Fruit fly (Drosophila melanogaster) whole organism, prepupa: Measurements from ENCODE around the gene Nop56.

Experiments
- Blimp-1 ChIP-seq: fragments of 200-800 bp; sonication (Bioruptor generic); optimal IDR thresholded peaks from 3 replicates; lab custom pipeline; 2017; ENCODE audit warnings: missing biosample characterization, missing genetic modification characterization, mild to moderate bottlenecking, moderate library complexity, missing genetic modification reagents
- CG10631 ChIP-seq: fragments of 200-800 bp; sonication (Bioruptor generic); optimal IDR thresholded peaks from 2 replicates; lab custom pipeline; 2016; ENCODE audit warnings: missing biosample characterization, missing genetic modification characterization
- CG10669 ChIP-seq: fragments of 200-800 bp; sonication (Bioruptor generic); optimal IDR thresholded peaks from 3 replicates; lab custom pipeline; 2018; ENCODE audit warnings: missing biosample characterization, mild to moderate bottlenecking, missing genetic modification characterization, moderate library complexity
- CG32006 ChIP-seq: fragments of 200-800 bp; sonication (Bioruptor generic); optimal IDR thresholded peaks from 3 replicates; lab custom pipeline; 2017; ENCODE audit warnings: missing biosample characterization, mild to moderate bottlenecking, missing genetic modification characterization
- CG3919 ChIP-seq: fragments of 200-800 bp; sonication (Bioruptor generic); optimal IDR thresholded peaks from 3 replicates; lab custom pipeline; 2016; ENCODE audit warnings: missing biosample characterization, missing genetic modification characterization
- CG4318 ChIP-seq: fragments of 200-800 bp; sonication (Bioruptor generic); optimal IDR thresholded peaks from 3 replicates; lab custom pipeline; 2017; ENCODE audit warnings: missing biosample characterization, mild to moderate bottlenecking, missing genetic modification characterization
- CG6163 ChIP-seq: fragments of 200-800 bp; sonication (Bioruptor generic); IDR thresholded peaks from 3 replicates; pipeline ENCODE4 v1.3.6; 2022; ENCODE audit warnings: missing biosample characterization, missing genetic modification characterization
- CG6792 ChIP-seq: fragments of 200-800 bp; sonication (Bioruptor generic); optimal IDR thresholded peaks from 3 replicates; lab custom pipeline; 2016; ENCODE audit warnings: missing biosample characterization, missing genetic modification characterization
- CG6808 ChIP-seq: fragments of 200-800 bp; sonication (Bioruptor generic); optimal IDR thresholded peaks from 3 replicates; lab custom pipeline; 2017; ENCODE audit warnings: missing biosample characterization, missing genetic modification characterization, mild to moderate bottlenecking, moderate library complexity, missing genetic modification reagents
- CG6854 ChIP-seq: fragments of 200-800 bp; sonication (Bioruptor generic); optimal IDR thresholded peaks from 2 replicates; lab custom pipeline; 2017; ENCODE audit warnings: missing biosample characterization, mild to moderate bottlenecking, missing genetic modification characterization
- CG7368 ChIP-seq: fragments of 200-800 bp; sonication (Bioruptor generic); optimal IDR thresholded peaks from 3 replicates; lab custom pipeline; 2016; ENCODE audit warnings: missing biosample characterization, missing genetic modification characterization
- CG8119 ChIP-seq: fragments of 200-800 bp; sonication (Bioruptor generic); IDR thresholded peaks from 3 replicates; pipeline ENCODE4 v1.3.6; 2022; ENCODE audit warnings: missing biosample characterization, missing genetic modification characterization
- CG8319 ChIP-seq: fragments of 200-800 bp; sonication (Bioruptor generic); optimal IDR thresholded peaks from 3 replicates; lab custom pipeline; 2016; ENCODE audit warnings: missing biosample characterization, missing genetic modification characterization
- CG8632 ChIP-seq: fragments of 200-800 bp; sonication (Bioruptor generic); optimal IDR thresholded peaks from 3 replicates; lab custom pipeline; 2016; ENCODE audit warnings: missing biosample characterization, missing genetic modification characterization
- Eip93F ChIP-seq: fragments of 200-800 bp; sonication (Bioruptor generic); optimal IDR thresholded peaks from 2 replicates; lab custom pipeline; 2016; ENCODE audit warnings: missing biosample characterization, mild to moderate bottlenecking, missing genetic modification characterization
- Ets21C ChIP-seq: fragments of 200-800 bp; sonication (Bioruptor generic); optimal IDR thresholded peaks from 3 replicates; lab custom pipeline; 2016; ENCODE audit warnings: missing biosample characterization, missing genetic modification characterization
- Ets96B ChIP-seq: fragments of 200-800 bp; optimal IDR thresholded peaks from 2 replicates; lab custom pipeline; 2019; ENCODE audit warnings: missing biosample characterization, mild to moderate bottlenecking, missing genetic modification characterization, moderate library complexity
- Gug ChIP-seq: fragments of 200-800 bp; sonication (Bioruptor generic); IDR thresholded peaks from 2 replicates; pipeline ENCODE4 v1.3.6; 2022; ENCODE audit warnings: missing biosample characterization, missing genetic modification characterization
- Lpt ChIP-seq: fragments of 200-800 bp; sonication (Bioruptor generic); optimal IDR thresholded peaks from 3 replicates; lab custom pipeline; 2016; ENCODE audit warnings: missing biosample characterization, missing genetic modification characterization
- Met ChIP-seq: fragments of 200-800 bp; sonication (Bioruptor generic); optimal IDR thresholded peaks from 3 replicates; lab custom pipeline; 2016; ENCODE audit warnings: missing biosample characterization, missing genetic modification characterization
- OdsH ChIP-seq: fragments of 200-800 bp; sonication (Bioruptor generic); optimal IDR thresholded peaks from 3 replicates; lab custom pipeline; 2016; ENCODE audit warnings: missing biosample characterization, missing genetic modification characterization
- Smox ChIP-seq: fragments of 200-800 bp; sonication (Bioruptor generic); optimal IDR thresholded peaks from 3 replicates; lab custom pipeline; 2016; ENCODE audit warnings: missing biosample characterization, missing genetic modification characterization
- Sox14 ChIP-seq: fragments of 200-800 bp; sonication (Bioruptor generic); optimal IDR thresholded peaks from 3 replicates; lab custom pipeline; 2016; ENCODE audit warnings: missing biosample characterization, missing genetic modification characterization
- Sox15 ChIP-seq: fragments of 200-800 bp; sonication (Bioruptor generic); optimal IDR thresholded peaks from 3 replicates; lab custom pipeline; 2016; ENCODE audit warnings: missing biosample characterization, missing genetic modification characterization
- achi ChIP-seq: fragments of 200-800 bp; sonication (Bioruptor generic); optimal IDR thresholded peaks from 3 replicates; lab custom pipeline; 2016; ENCODE audit warnings: missing biosample characterization, missing genetic modification characterization
- acj6 ChIP-seq: fragments of 200-800 bp; sonication (Bioruptor generic); optimal IDR thresholded peaks from 3 replicates; lab custom pipeline; 2016; ENCODE audit warnings: missing biosample characterization, missing genetic modification characterization
- dsx ChIP-seq: fragments of 200-800 bp; optimal IDR thresholded peaks from 3 replicates; lab custom pipeline; 2019; ENCODE audit warnings: missing biosample characterization, mild to moderate bottlenecking, missing genetic modification characterization, moderate library complexity; ENCODE audit not compliant: poor library complexity, severe bottlenecking
- eg ChIP-seq: fragments of 200-800 bp; sonication (Bioruptor generic); IDR thresholded peaks from 3 replicates; pipeline ENCODE4 v1.3.6; 2022; ENCODE audit warnings: missing biosample characterization, missing genetic modification characterization
- esn ChIP-seq: fragments of 200-800 bp; sonication (Bioruptor generic); optimal IDR thresholded peaks from 2 replicates; lab custom pipeline; 2016; ENCODE audit warnings: missing biosample characterization, mild to moderate bottlenecking, missing genetic modification characterization, moderate library complexity
- fd59A ChIP-seq: fragments of 200-800 bp; sonication (Bioruptor generic); optimal IDR thresholded peaks from 2 replicates; lab custom pipeline; 2017; ENCODE audit warnings: missing biosample characterization, mild to moderate bottlenecking, missing genetic modification characterization, missing genetic modification reagents
- fd85E ChIP-seq: fragments of 200-800 bp; sonication (Bioruptor generic); optimal IDR thresholded peaks from 3 replicates; lab custom pipeline; 2016; ENCODE audit warnings: missing biosample characterization, missing genetic modification characterization
- fkh ChIP-seq: fragments of 200-800 bp; sonication (Bioruptor generic); optimal IDR thresholded peaks from 3 replicates; lab custom pipeline; 2017; ENCODE audit warnings: missing biosample characterization, mild to moderate bottlenecking, missing genetic modification characterization, moderate library complexity
- net ChIP-seq: fragments of 200-800 bp; sonication (Bioruptor generic); optimal IDR thresholded peaks from 3 replicates; lab custom pipeline; 2016; ENCODE audit warnings: missing biosample characterization, missing genetic modification characterization
- ss ChIP-seq, 2 experiments: fragments of 200-800 bp; sonication (Bioruptor generic); optimal IDR thresholded peaks; 2 replicates in 1 of 2; 3 replicates in 1 of 2; lab custom pipeline; 2017 to 2018; ENCODE audit warnings: mild to moderate bottlenecking in 2 of 2, missing biosample characterization in 2 of 2, missing genetic modification characterization in 2 of 2, moderate library complexity in 1 of 2
- topi ChIP-seq: fragments of 200-800 bp; sonication (Bioruptor generic); optimal IDR thresholded peaks from 3 replicates; lab custom pipeline; 2016; ENCODE audit warnings: missing biosample characterization, missing genetic modification characterization

The Nop56 gene

DNA sequence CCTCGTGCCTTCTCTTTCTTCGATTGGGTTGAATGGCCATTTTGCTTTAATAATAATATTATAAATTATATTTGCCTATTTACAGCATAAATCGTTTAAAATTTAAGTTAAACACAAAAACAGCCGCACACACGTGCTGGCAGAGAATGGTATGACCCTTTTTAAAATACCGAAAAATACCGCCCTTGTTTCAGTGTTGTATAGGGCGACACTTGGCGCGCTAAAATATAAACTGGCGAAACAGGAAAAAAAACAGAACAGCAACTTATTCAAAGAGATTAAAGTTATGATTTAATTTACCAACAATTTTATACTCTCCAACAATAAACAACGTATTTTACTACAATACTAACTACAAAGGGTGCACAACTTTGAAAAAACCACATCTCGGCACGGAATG is 25.6 kb upstream of the Nop56 start, which contains the start of gene CG12499:
Gene CG12499, minus strand, starts transcription at position 95 of the 400 bp plus-strand sequence.
- TF ChIP-seq fd59A (GFP tag; lab: Kevin White, UChicago) (no peak), CG4318 (GFP tag; lab: Kevin White, UChicago) (no peak), Eip93F (no peak), achi (GFP tag; lab: Kevin White, UChicago) (no peak), net (GFP tag; lab: Kevin White, UChicago) (no peak), ss (GFP tag; optimal IDR thresholded peaks at IDR 0.05; lab: Kevin White, UChicago) (no peak), CG3919 (GFP tag; lab: Kevin White, UChicago) (no peak), dsx (GFP tag; lab: Kevin White, UChicago) (no peak), CG6808 (GFP tag; lab: Kevin White, UChicago) (no peak), CG7368 (no peak), CG8319 (no peak), CG10669 (GFP tag; lab: Kevin White, UChicago) (no peak), Blimp-1 (no peak), topi (no peak), OdsH (GFP tag; lab: Kevin White, UChicago) (no peak), fd85E (GFP tag; lab: Kevin White, UChicago) (no peak)

DNA sequence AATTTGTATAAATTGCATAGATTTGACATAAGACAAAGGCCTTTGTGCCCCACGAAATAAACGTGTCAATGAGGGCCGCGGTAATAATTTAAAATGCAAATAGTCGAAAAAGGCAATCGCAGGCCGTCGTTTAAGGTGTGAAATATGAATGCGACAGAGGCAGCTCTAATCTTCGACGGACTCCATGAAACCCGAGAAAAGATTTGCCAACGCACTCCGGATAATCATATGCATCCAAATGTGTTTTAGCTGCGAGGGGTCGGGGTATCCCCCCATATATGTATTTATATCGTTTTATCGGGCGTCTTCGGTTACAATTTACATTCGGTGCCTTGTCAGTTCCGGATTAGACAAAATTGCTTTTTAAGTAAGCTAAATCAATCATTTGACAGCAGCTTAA is 17.4 kb upstream of the Nop56 start:
- TF ChIP-seq CG6163 (GFP tag; lab: Robert Waterston, UW) = no peak
- no peak for TF ChIP-seq Lpt (GFP tag; lab: Kevin White, UChicago)
- no peak for TF ChIP-seq CG6854 (GFP tag; lab: Kevin White, UChicago)
- no peak for TF ChIP-seq esn (GFP tag; lab: Kevin White, UChicago)
- no peak for TF ChIP-seq OdsH (GFP tag; lab: Kevin White, UChicago)
- TF ChIP-seq net (GFP tag; lab: Kevin White, UChicago) = no peak
- TF ChIP-seq topi = no peak
- no peak for TF ChIP-seq CG7368
- TF ChIP-seq dsx (GFP tag; lab: Kevin White, UChicago) = no peak
- no peak for TF ChIP-seq Met
- TF ChIP-seq CG6792 (GFP tag; lab: Kevin White, UChicago) = no peak
- no peak for TF ChIP-seq acj6 (GFP tag; lab: Kevin White, UChicago)
- TF ChIP-seq fkh (GFP tag; lab: Kevin White, UChicago) = no peak
- TF ChIP-seq CG8632 (GFP tag; lab: Kevin White, UChicago) = no peak
- no peak for TF ChIP-seq Ets21C (GFP tag; lab: Kevin White, UChicago)
- TF ChIP-seq CG4318 (GFP tag; lab: Kevin White, UChicago) = no peak
- no peak for TF ChIP-seq Sox14 (GFP tag; lab: Kevin White, UChicago)
- no peak for TF ChIP-seq CG10669 (GFP tag; lab: Kevin White, UChicago)
- TF ChIP-seq, all 60 proteins: peak for 0

DNA sequence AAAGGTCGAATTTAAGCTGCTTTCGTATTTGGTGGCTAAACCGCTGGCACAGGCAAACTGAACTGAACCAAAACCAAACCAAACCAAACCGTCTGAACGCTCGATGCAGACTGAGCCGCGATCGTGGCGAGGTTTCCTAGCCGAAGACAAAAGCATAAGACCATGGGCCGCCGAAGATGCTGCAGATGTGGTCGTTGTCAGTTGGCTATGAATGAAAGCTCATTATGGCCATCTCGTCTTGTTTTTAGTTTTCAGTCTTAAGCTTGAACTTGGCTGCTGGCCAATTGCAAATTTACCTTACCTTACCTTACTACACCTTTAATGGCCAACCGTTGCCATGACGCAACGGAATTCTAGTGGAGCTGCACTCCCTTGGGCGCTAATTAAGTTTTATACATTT is 15.2 kb upstream of the Nop56 start, which contains the start of gene CG13847:
Gene CG13847, minus strand, starts transcription at position 101 of the 400 bp plus-strand sequence.
- TF ChIP-seq Smox (GFP tag; lab: Kevin White, UChicago) (no peak), CG10669 (GFP tag; lab: Kevin White, UChicago) (no peak), CG10631 (GFP tag; lab: Kevin White, UChicago) (no peak), Ets96B (tag; lab: Kevin White, UChicago) (no peak), Eip93F (no peak), Gug (GFP tag; lab: Robert Waterston, UW) (no peak), fd85E (GFP tag; lab: Kevin White, UChicago) (no peak), CG8119 (no peak), CG6854 (GFP tag; lab: Kevin White, UChicago) (no peak), CG32006 (GFP tag; lab: Kevin White, UChicago) (no peak), Sox15 (GFP tag; lab: Kevin White, UChicago) (no peak), Lpt (GFP tag; lab: Kevin White, UChicago) (no peak), CG6163 (GFP tag; lab: Robert Waterston, UW) (no peak), esn (GFP tag; lab: Kevin White, UChicago) (no peak), eg (GFP tag; lab: Robert Waterston, UW) (no peak), CG4318 (GFP tag; lab: Kevin White, UChicago) (no peak)
